Worm (Caenorhabditis elegans) whole organism, young adult: Measurements from ENCODE around the gene madf-4.

Experiments
- hmg-1.2 ChIP-seq: fragments of 200-800 bp; sonication (Bioruptor generic); IDR thresholded peaks from 2 replicates; pipeline ENCODE4 v1.3.6; 2022; ENCODE audit warnings: missing genetic modification reagents, missing genetic modification characterization, missing compliant biosample characterization
- pha-4 ChIP-seq: fragments of 150-350 bp; sonication (generic microtip); optimal IDR thresholded peaks from 2 replicates; lab custom pipeline; 2014; ENCODE audit warnings: missing biosample characterization, missing genetic modification reagents, missing genetic modification characterization
- rec-8 ChIP-seq, 2 experiments: sonication (generic microtip); optimal IDR thresholded peaks; 2 replicates each; lab custom pipeline; 2016; ENCODE audit warnings: mild to moderate bottlenecking in 2 of 2, missing genetic modification characterization in 2 of 2, missing genetic modification reagents in 2 of 2, missing genotype in 2 of 2, missing biosample characterization in 1 of 2, missing compliant biosample characterization in 1 of 2, moderate library complexity in 1 of 2
- snpc-1.1 ChIP-seq: sonication (generic microtip); optimal IDR thresholded peaks from 2 replicates; lab custom pipeline; 2017; ENCODE audit warnings: missing genetic modification characterization, mild to moderate bottlenecking, missing compliant biosample characterization, antibody characterized with exemption, moderate library complexity, missing genotype, missing genetic modification reagents; ENCODE audit not compliant: insufficient read depth
- ztf-25 ChIP-seq: fragments of 200-800 bp; sonication (Bioruptor generic); IDR thresholded peaks from 2 replicates; pipeline ENCODE4 v1.3.6; 2022; ENCODE audit warnings: missing genetic modification reagents, missing genetic modification characterization, missing compliant biosample characterization

- TF ChIP-seq hmg-1.2 (GFP tag; lab: Robert Waterston, UW) (no peak), ztf-25 (GFP tag; lab: Robert Waterston, UW) (no peak), rec-8 (tag; optimal IDR thresholded peaks at IDR 0.05; lab: Kevin White, UChicago) (no peak), pha-4 (tag; lab: Kevin White, UChicago) (no peak), snpc-1.1 (tag; lab: Kevin White, UChicago) (no peak)
These were observed 13.5 kb downstream of the madf-4 start, which contains the start of gene nlp-58 for ce11 chrV:9948840-9949239.
